Worm (Caenorhabditis elegans) whole organism, early embryonic: Measurements from ENCODE around the gene gck-2.

Experiments
- B0310.2 ChIP-seq: sonication (generic microtip); optimal IDR thresholded peaks from 2 replicates; lab custom pipeline; 2016; ENCODE audit warnings: mild to moderate bottlenecking, missing genetic modification characterization, missing compliant biosample characterization
- F13C5.2 ChIP-seq: sonication (generic microtip); optimal IDR thresholded peaks from 2 replicates; lab custom pipeline; 2017; ENCODE audit warnings: mild to moderate bottlenecking, missing genetic modification characterization, inconsistent platforms, missing compliant biosample characterization
- aly-1 ChIP-seq: sonication (generic microtip); optimal IDR thresholded peaks from 2 replicates; lab custom pipeline; 2016; ENCODE audit warnings: missing genetic modification characterization, missing compliant biosample characterization
- ama-1 ChIP-seq: fragments of 150-350 bp; optimal IDR thresholded peaks from 2 replicates; lab custom pipeline; 2014
- ceh-13 ChIP-seq: fragments of 200-800 bp; sonication (Bioruptor generic); optimal IDR thresholded peaks from 2 replicates; lab custom pipeline; 2018; ENCODE audit warnings: mild to moderate bottlenecking, missing genetic modification characterization, missing compliant biosample characterization
- ceh-36 ChIP-seq: sonication (generic microtip); optimal IDR thresholded peaks from 2 replicates; lab custom pipeline; 2016; ENCODE audit warnings: missing genetic modification characterization, inconsistent platforms, missing compliant biosample characterization
- ets-7 ChIP-seq: sonication (generic microtip); optimal IDR thresholded peaks from 2 replicates; lab custom pipeline; 2016; ENCODE audit warnings: missing genotype, missing genetic modification characterization, missing compliant biosample characterization
- flt-1 ChIP-seq: fragments of 200-800 bp; sonication (Bioruptor generic); IDR thresholded peaks from 2 replicates; pipeline ENCODE4 v1.3.6; 2022; ENCODE audit warnings: missing genetic modification characterization, missing compliant biosample characterization
- hmbx-1 ChIP-seq: sonication (generic microtip); optimal IDR thresholded peaks from 2 replicates; lab custom pipeline; 2016; ENCODE audit warnings: mild to moderate bottlenecking, missing genetic modification characterization, missing compliant biosample characterization
- hmg-4 ChIP-seq: fragments of 200-800 bp; sonication (Bioruptor generic); optimal IDR thresholded peaks from 2 replicates; lab custom pipeline; 2018; ENCODE audit warnings: mild to moderate bottlenecking, missing genetic modification characterization, missing compliant biosample characterization
- hnd-1 ChIP-seq: sonication (generic microtip); optimal IDR thresholded peaks from 2 replicates; lab custom pipeline; 2016; ENCODE audit warnings: missing genetic modification characterization, missing compliant biosample characterization
- pes-1 ChIP-seq: fragments of 200-800 bp; sonication (Bioruptor generic); IDR thresholded peaks from 2 replicates; pipeline ENCODE4 v1.3.6; 2022; ENCODE audit warnings: missing genetic modification reagents, missing genetic modification characterization, missing compliant biosample characterization
- scrt-1 ChIP-seq: fragments of 200-800 bp; sonication (Bioruptor generic); IDR thresholded peaks from 2 replicates; pipeline ENCODE4 v1.3.6; 2022; ENCODE audit warnings: missing genetic modification characterization, missing compliant biosample characterization
- sea-1 ChIP-seq: fragments of 200-800 bp; sonication (Bioruptor generic); conservative IDR thresholded peaks from 2 replicates; pipeline ENCODE4 v1.3.6; 2022; ENCODE audit warnings: missing genetic modification characterization, missing compliant biosample characterization
- tbx-11 ChIP-seq: fragments of 200-800 bp; sonication (Bioruptor generic); IDR thresholded peaks from 2 replicates; pipeline ENCODE4 v1.3.6; 2022; ENCODE audit warnings: missing genetic modification characterization, missing compliant biosample characterization
- tbx-37 ChIP-seq: fragments of 200-800 bp; sonication (Bioruptor generic); conservative IDR thresholded peaks from 2 replicates; pipeline ENCODE4 v1.3.6; 2022; ENCODE audit warnings: missing genetic modification reagents, missing genetic modification characterization, missing compliant biosample characterization
- tra-4 ChIP-seq: sonication (generic microtip); optimal IDR thresholded peaks from 2 replicates; lab custom pipeline; 2017; ENCODE audit warnings: missing genetic modification characterization, missing compliant biosample characterization

gck-2 gene

ce11 chrV:6771645-6772044 is 20.8 kb downstream of the gck-2 start, which contains the start of gene srh-30:
TSS of gene srh-30 (minus strand) at chrV:6771745.
- TF ChIP-seq ceh-13 (GFP tag; lab: Kevin White, UChicago): no peak
- TF ChIP-seq tbx-11 (GFP tag; lab: Robert Waterston, UW): no peak
- TF ChIP-seq flt-1: no peak

- TF ChIP-seq hmg-4 (GFP tag; lab: Kevin White, UChicago) (no peak), sea-1 (no peak), ceh-36 (tag; lab: Kevin White, UChicago) (no peak), hnd-1 (tag; lab: Kevin White, UChicago) (no peak), aly-1 (tag; lab: Kevin White, UChicago) (no peak), scrt-1 (GFP tag; lab: Robert Waterston, UW) (no peak), tbx-37 (GFP tag; lab: Robert Waterston, UW) (no peak), ceh-13 (GFP tag; lab: Kevin White, UChicago) (no peak), tbx-11 (GFP tag; lab: Robert Waterston, UW) (no peak), ama-1 (lab: Kevin White, UChicago) (no peak), flt-1 (no peak), F13C5.2 (tag; lab: Kevin White, UChicago) (no peak), hmbx-1 (tag; lab: Kevin White, UChicago) (no peak)
Observed at ce11 chrV:6769440-6769839, 23.0 kb downstream of the gck-2 start.

- no peak for TF ChIP-seq scrt-1 (GFP tag; lab: Robert Waterston, UW)
- no peak for TF ChIP-seq hmg-4 (GFP tag; lab: Kevin White, UChicago)
- TF ChIP-seq tbx-11 (GFP tag; lab: Robert Waterston, UW): no peak
- no peak for TF ChIP-seq tbx-37 (GFP tag; lab: Robert Waterston, UW)
- TF ChIP-seq aly-1 (tag; lab: Kevin White, UChicago): no peak
- no peak for TF ChIP-seq ceh-36 (tag; lab: Kevin White, UChicago)
Observed at ce11 chrV:6768452-6768929, 24.0 kb downstream of the gck-2 start, which contains the start of the genes T25F10.1 and clik-1. TSS of gene T25F10.1 (plus strand) at chrV:6768502. TSS of gene clik-1 (minus strand) at chrV:6768732.

ce11 chrV:6767576-6767975 is 24.9 kb downstream of the gck-2 start:
- TF ChIP-seq ama-1 (lab: Kevin White, UChicago) (no peak), scrt-1 (GFP tag; lab: Robert Waterston, UW) (no peak), flt-1 (no peak), hmg-4 (GFP tag; lab: Kevin White, UChicago) (no peak), hnd-1 (tag; lab: Kevin White, UChicago) (no peak), tra-4 (tag; lab: Kevin White, UChicago) (no peak), F13C5.2 (tag; lab: Kevin White, UChicago) (no peak), tbx-11 (GFP tag; lab: Robert Waterston, UW) (no peak), ceh-36 (tag; lab: Kevin White, UChicago) (no peak), B0310.2 (tag; lab: Kevin White, UChicago) (no peak), aly-1 (tag; lab: Kevin White, UChicago) (no peak), hmbx-1 (tag; lab: Kevin White, UChicago) (no peak), sea-1 (no peak), ets-7 (tag; lab: Kevin White, UChicago) (no peak), tbx-37 (GFP tag; lab: Robert Waterston, UW) (no peak)

ce11 chrV:6764972-6765371 is 27.5 kb downstream of the gck-2 start, which contains the start of gene bbs-8:
TSS of gene bbs-8 (minus strand) at chrV:6765072.
- no peak for TF ChIP-seq tbx-37 (GFP tag; lab: Robert Waterston, UW)
- no peak for TF ChIP-seq hmbx-1 (tag; lab: Kevin White, UChicago)
- no peak for TF ChIP-seq ceh-36 (tag; lab: Kevin White, UChicago)
- no peak for TF ChIP-seq hmg-4 (GFP tag; lab: Kevin White, UChicago)
- TF ChIP-seq pes-1: no peak
- TF ChIP-seq flt-1: no peak
- no peak for TF ChIP-seq ets-7 (tag; lab: Kevin White, UChicago)
- TF ChIP-seq sea-1: no peak
- no peak for TF ChIP-seq tra-4 (tag; lab: Kevin White, UChicago)
- TF ChIP-seq F13C5.2 (tag; lab: Kevin White, UChicago): no peak
- TF ChIP-seq tbx-11 (GFP tag; lab: Robert Waterston, UW): no peak
- TF ChIP-seq scrt-1 (GFP tag; lab: Robert Waterston, UW): no peak
- no peak for TF ChIP-seq hnd-1 (tag; lab: Kevin White, UChicago)
- no peak for TF ChIP-seq ceh-13 (GFP tag; lab: Kevin White, UChicago)
- TF ChIP-seq B0310.2 (tag; lab: Kevin White, UChicago): no peak
- no peak for TF ChIP-seq aly-1 (tag; lab: Kevin White, UChicago)
- TF ChIP-seq ama-1 (lab: Kevin White, UChicago): no peak

- TF ChIP-seq hmg-4 (GFP tag; lab: Kevin White, UChicago) (no peak), ama-1 (lab: Kevin White, UChicago) (no peak), hnd-1 (tag; lab: Kevin White, UChicago) (no peak), scrt-1 (GFP tag; lab: Robert Waterston, UW) (no peak), ets-7 (tag; lab: Kevin White, UChicago) (no peak), tra-4 (tag; lab: Kevin White, UChicago) (no peak), sea-1 (no peak), ceh-36 (tag; lab: Kevin White, UChicago) (no peak), flt-1 (no peak), tbx-37 (GFP tag; lab: Robert Waterston, UW) (no peak), pes-1 (no peak), F13C5.2 (tag; lab: Kevin White, UChicago) (no peak), hmbx-1 (tag; lab: Kevin White, UChicago) (no peak), tbx-11 (GFP tag; lab: Robert Waterston, UW) (no peak), aly-1 (tag; lab: Kevin White, UChicago) (no peak)
Observed at ce11 chrV:6762361-6762760, 30.1 kb downstream of the gck-2 start, which contains the start of gene T25F10.4. TSS of gene T25F10.4 (minus strand) at chrV:6762461.

ce11 chrV:6758017-6758416 is 34.4 kb downstream of the gck-2 start, which contains the start of gene dbl-1:
TSS of gene dbl-1 (plus strand) at chrV:6758135.
- no peak for TF ChIP-seq flt-1
- no peak for TF ChIP-seq ets-7 (tag; lab: Kevin White, UChicago)
- TF ChIP-seq hmg-4 (GFP tag; lab: Kevin White, UChicago): no peak
- no peak for TF ChIP-seq tbx-11 (GFP tag; lab: Robert Waterston, UW)
- no peak for TF ChIP-seq ceh-36 (tag; lab: Kevin White, UChicago)
- no peak for TF ChIP-seq aly-1 (tag; lab: Kevin White, UChicago)
- TF ChIP-seq pes-1: no peak
- no peak for TF ChIP-seq B0310.2 (tag; lab: Kevin White, UChicago)
